Fruit fly (Drosophila melanogaster) whole organism, embryonic: Measurements from ENCODE around the gene BRWD3.

ENCODE experiments used
- Abd-B ChIP-seq: fragments of 200-800 bp; sonication (Bioruptor generic); optimal IDR thresholded peaks from 2 replicates; lab custom pipeline; 2018; ENCODE audit warnings: missing biosample characterization, mild to moderate bottlenecking, missing genetic modification characterization, moderate library complexity
- CG10431 ChIP-seq: fragments of 200-800 bp; sonication (Bioruptor generic); optimal IDR thresholded peaks from 3 replicates; lab custom pipeline; 2018; ENCODE audit warnings: missing biosample characterization, mild to moderate bottlenecking, missing genetic modification characterization
- CG10979 ChIP-seq: fragments of 200-800 bp; sonication (Bioruptor generic); optimal IDR thresholded peaks from 2 replicates; lab custom pipeline; 2018; ENCODE audit warnings: missing biosample characterization, mild to moderate bottlenecking, missing genetic modification characterization, moderate library complexity
- CG11456 ChIP-seq: fragments of 200-800 bp; sonication (Bioruptor generic); IDR thresholded peaks from 3 replicates; pipeline ENCODE4 v1.3.6; 2022; ENCODE audit warnings: missing biosample characterization, missing genetic modification characterization
- CG12155 ChIP-seq: fragments of 200-800 bp; sonication (Bioruptor generic); optimal IDR thresholded peaks from 3 replicates; lab custom pipeline; 2016; ENCODE audit warnings: missing biosample characterization, missing genetic modification characterization
- CG13296 ChIP-seq: fragments of 200-800 bp; sonication (Bioruptor generic); optimal IDR thresholded peaks from 3 replicates; lab custom pipeline; 2018; ENCODE audit warnings: missing biosample characterization, mild to moderate bottlenecking, missing genetic modification characterization
- CG14965 ChIP-seq: fragments of 200-800 bp; sonication (Bioruptor generic); optimal IDR thresholded peaks from 2 replicates; lab custom pipeline; 2016; ENCODE audit warnings: missing biosample characterization, missing genetic modification characterization, borderline replicate concordance
- CG15269 ChIP-seq: fragments of 200-800 bp; sonication (Bioruptor generic); optimal IDR thresholded peaks from 2 replicates; lab custom pipeline; 2018; ENCODE audit warnings: missing biosample characterization, mild to moderate bottlenecking, missing genetic modification characterization, moderate library complexity
- CG15696 ChIP-seq: fragments of 200-800 bp; sonication (Bioruptor generic); optimal IDR thresholded peaks from 2 replicates; lab custom pipeline; 2019; ENCODE audit warnings: missing biosample characterization, mild to moderate bottlenecking, missing genetic modification characterization, moderate library complexity
- CG17612 ChIP-seq: fragments of 200-800 bp; sonication (Bioruptor generic); IDR thresholded peaks from 2 replicates; pipeline ENCODE4 v1.3.6; 2022; ENCODE audit warnings: missing biosample characterization, missing genetic modification characterization
- CG2202 ChIP-seq: fragments of 200-800 bp; sonication (Bioruptor generic); optimal IDR thresholded peaks from 2 replicates; lab custom pipeline; 2018; ENCODE audit warnings: missing biosample characterization, mild to moderate bottlenecking, missing genetic modification characterization
- CG3065 ChIP-seq: fragments of 200-800 bp; sonication (Bioruptor generic); optimal IDR thresholded peaks from 2 replicates; lab custom pipeline; 2016; ENCODE audit warnings: missing biosample characterization, missing genetic modification characterization
- CG31388 ChIP-seq: fragments of 200-800 bp; sonication (Bioruptor generic); optimal IDR thresholded peaks from 2 replicates; lab custom pipeline; 2016; ENCODE audit warnings: missing biosample characterization, missing genetic modification characterization
- CG6175 ChIP-seq: fragments of 200-800 bp; sonication (Bioruptor generic); IDR thresholded peaks from 3 replicates; pipeline ENCODE4 v1.3.6; 2022; ENCODE audit warnings: missing biosample characterization, missing genetic modification characterization
- CG7357 ChIP-seq: fragments of 200-800 bp; sonication (Bioruptor generic); IDR thresholded peaks from 3 replicates; pipeline ENCODE4 v1.3.6; 2022; ENCODE audit warnings: missing biosample characterization, missing genetic modification characterization
- CG9932 ChIP-seq: fragments of 200-800 bp; sonication (Bioruptor generic); IDR thresholded peaks from 2 replicates; pipeline ENCODE4 v1.3.6; 2022; ENCODE audit warnings: missing biosample characterization, missing genetic modification characterization
- CoRest ChIP-seq: fragments of 200-800 bp; sonication (Bioruptor generic); optimal IDR thresholded peaks from 3 replicates; lab custom pipeline; 2018; ENCODE audit warnings: missing biosample characterization, mild to moderate bottlenecking, missing genetic modification characterization, moderate library complexity
- CrebB ChIP-seq: fragments of 200-800 bp; sonication (Bioruptor generic); optimal IDR thresholded peaks from 3 replicates; lab custom pipeline; 2018; ENCODE audit warnings: missing biosample characterization, mild to moderate bottlenecking, missing genetic modification characterization
- Doc3 ChIP-seq: fragments of 200-800 bp; sonication (Bioruptor generic); IDR thresholded peaks from 3 replicates; pipeline ENCODE4 v1.3.6; 2022; ENCODE audit warnings: missing biosample characterization, missing genetic modification characterization; ENCODE audit not compliant: partially characterized antibody
- Eip74EF ChIP-seq, 2 experiments: fragments of 200-800 bp in 1 of 2; fragments of >200 bp in 1 of 2; sonication (Bioruptor generic) in 1 of 2; optimal IDR thresholded peaks; 2 replicates each; lab custom pipeline; 2017 to 2019; ENCODE audit warnings: missing biosample characterization in 2 of 2, missing genetic modification characterization in 2 of 2, mild to moderate bottlenecking in 1 of 2, moderate library complexity in 1 of 2
- Fer2 ChIP-seq: fragments of 200-800 bp; sonication (Bioruptor generic); optimal IDR thresholded peaks from 2 replicates; lab custom pipeline; 2018; ENCODE audit warnings: missing biosample characterization, mild to moderate bottlenecking, missing genetic modification characterization, moderate library complexity
- HHEX ChIP-seq: fragments of 200-800 bp; sonication (Bioruptor generic); optimal IDR thresholded peaks from 3 replicates; lab custom pipeline; 2017; ENCODE audit warnings: missing biosample characterization, mild to moderate bottlenecking, missing genetic modification characterization, missing genetic modification reagents
- HmgZ ChIP-seq: fragments of 200-800 bp; sonication (Bioruptor generic); optimal IDR thresholded peaks from 2 replicates; lab custom pipeline; 2018; ENCODE audit warnings: missing biosample characterization, mild to moderate bottlenecking, missing genetic modification characterization
- Hmx ChIP-seq: fragments of 200-800 bp; sonication (Bioruptor generic); optimal IDR thresholded peaks from 2 replicates; lab custom pipeline; 2016; ENCODE audit warnings: missing biosample characterization, missing genetic modification characterization
- Hsf ChIP-seq: fragments of 200-800 bp; sonication (Bioruptor generic); optimal IDR thresholded peaks from 3 replicates; lab custom pipeline; 2016; ENCODE audit warnings: missing biosample characterization, missing genetic modification characterization
- aop ChIP-seq: fragments of 200-800 bp; sonication (Bioruptor generic); IDR thresholded peaks from 2 replicates; pipeline ENCODE4 v1.3.6; 2022; ENCODE audit warnings: missing biosample characterization, missing genetic modification characterization
- az2 ChIP-seq: fragments of 200-800 bp; sonication (Bioruptor generic); optimal IDR thresholded peaks from 3 replicates; lab custom pipeline; 2016; ENCODE audit warnings: missing biosample characterization, missing genetic modification characterization
- chm ChIP-seq: fragments of 200-800 bp; sonication (Bioruptor generic); IDR thresholded peaks from 2 replicates; pipeline ENCODE4 v1.3.6; 2022; ENCODE audit warnings: missing biosample characterization, missing genetic modification characterization
- danr ChIP-seq: fragments of 200-800 bp; sonication (Bioruptor generic); IDR thresholded peaks from 2 replicates; pipeline ENCODE4 v1.3.6; 2022; ENCODE audit warnings: missing biosample characterization, missing genetic modification characterization
- dpn ChIP-seq, 2 experiments: fragments of 200-800 bp; sonication (Bioruptor generic); optimal IDR thresholded peaks; 3 replicates each; lab custom pipeline; 2016; ENCODE audit warnings: missing biosample characterization in 2 of 2, missing genetic modification characterization in 2 of 2
- gsb ChIP-seq: fragments of 200-800 bp; sonication (Bioruptor generic); IDR thresholded peaks from 2 replicates; pipeline ENCODE4 v1.3.6; 2022; ENCODE audit warnings: missing biosample characterization, missing genetic modification characterization
- hth ChIP-seq: fragments of >200 bp; optimal IDR thresholded peaks from 2 replicates; lab custom pipeline; 2017; ENCODE audit warnings: inconsistent platforms
- inv ChIP-seq: fragments of 200-800 bp; sonication (Bioruptor generic); IDR thresholded peaks from 2 replicates; pipeline ENCODE4 v1.3.6; 2022; ENCODE audit warnings: missing biosample characterization, missing genetic modification characterization; ENCODE audit not compliant: partially characterized antibody
- ken ChIP-seq: fragments of 200-800 bp; sonication (Bioruptor generic); IDR thresholded peaks from 3 replicates; pipeline ENCODE4 v1.3.6; 2022; ENCODE audit warnings: missing biosample characterization, missing genetic modification characterization
- klu ChIP-seq: fragments of 200-800 bp; sonication (Bioruptor generic); IDR thresholded peaks from 2 replicates; pipeline ENCODE4 v1.3.6; 2022; ENCODE audit warnings: missing biosample characterization, missing genetic modification characterization
- lilli ChIP-seq: fragments of 200-800 bp; sonication (Bioruptor generic); optimal IDR thresholded peaks from 3 replicates; lab custom pipeline; 2016; ENCODE audit warnings: missing biosample characterization, missing genetic modification characterization
- lov ChIP-seq, 2 experiments: fragments of 200-800 bp in 1 of 2; fragments of >200 bp in 1 of 2; sonication (Bioruptor generic) in 1 of 2; IDR thresholded peaks in 1 of 2; optimal IDR thresholded peaks in 1 of 2; 2 replicates in 1 of 2; 3 replicates in 1 of 2; pipeline versions ENCODE4 v1.3.6 to Lab custom; 2017 to 2022; ENCODE audit warnings: missing biosample characterization in 1 of 2, missing genetic modification characterization in 1 of 2
- nerfin-1 ChIP-seq: fragments of 200-800 bp; sonication (Bioruptor generic); optimal IDR thresholded peaks from 3 replicates; lab custom pipeline; 2019; ENCODE audit warnings: missing biosample characterization, mild to moderate bottlenecking, missing genetic modification characterization, moderate library complexity
- nerfin-2 ChIP-seq: fragments of 200-800 bp; sonication (Bioruptor generic); IDR thresholded peaks from 2 replicates; pipeline ENCODE4 v1.3.6; 2022; ENCODE audit warnings: missing biosample characterization, missing genetic modification characterization; ENCODE audit not compliant: partially characterized antibody
- oc ChIP-seq: fragments of 200-800 bp; sonication (Bioruptor generic); optimal IDR thresholded peaks from 2 replicates; lab custom pipeline; 2018; ENCODE audit warnings: missing biosample characterization, mild to moderate bottlenecking, missing genetic modification characterization, moderate library complexity
- pita ChIP-seq: fragments of 200-800 bp; sonication (Bioruptor generic); optimal IDR thresholded peaks from 2 replicates; lab custom pipeline; 2017; ENCODE audit warnings: missing biosample characterization, mild to moderate bottlenecking, missing genetic modification characterization
- sc ChIP-seq, 3 experiments: fragments of >200 bp in 2 of 3; fragments of 200-800 bp in 1 of 3; sonication (Bioruptor generic) in 1 of 3; optimal IDR thresholded peaks; 2 replicates in 2 of 3; 3 replicates in 1 of 3; lab custom pipeline; 2017; ENCODE audit warnings: mild to moderate bottlenecking in 1 of 3, missing biosample characterization in 1 of 3, missing genetic modification characterization in 1 of 3, missing genetic modification reagents in 1 of 3
- stwl ChIP-seq: fragments of 200-800 bp; sonication (Bioruptor generic); optimal IDR thresholded peaks from 3 replicates; lab custom pipeline; 2018; ENCODE audit warnings: missing biosample characterization, mild to moderate bottlenecking, missing genetic modification characterization, moderate library complexity
- sug ChIP-seq: fragments of 200-800 bp; optimal IDR thresholded peaks from 2 replicates; lab custom pipeline; 2019; ENCODE audit warnings: missing biosample characterization, mild to moderate bottlenecking, missing genetic modification characterization, moderate library complexity
- tio ChIP-seq: fragments of 200-800 bp; sonication (Bioruptor generic); optimal IDR thresholded peaks from 2 replicates; lab custom pipeline; 2017; ENCODE audit warnings: missing biosample characterization, missing genetic modification characterization, inconsistent platforms
- tna ChIP-seq: fragments of 200-800 bp; sonication (Bioruptor generic); IDR thresholded peaks from 2 replicates; pipeline ENCODE4 v1.3.6; 2022; ENCODE audit warnings: missing biosample characterization, missing genetic modification characterization; ENCODE audit not compliant: partially characterized antibody
- zfh2 ChIP-seq: fragments of 200-800 bp; sonication (Bioruptor generic); optimal IDR thresholded peaks from 2 replicates; lab custom pipeline; 2016; ENCODE audit warnings: missing biosample characterization, missing genetic modification characterization

The BRWD3 gene

DNA sequence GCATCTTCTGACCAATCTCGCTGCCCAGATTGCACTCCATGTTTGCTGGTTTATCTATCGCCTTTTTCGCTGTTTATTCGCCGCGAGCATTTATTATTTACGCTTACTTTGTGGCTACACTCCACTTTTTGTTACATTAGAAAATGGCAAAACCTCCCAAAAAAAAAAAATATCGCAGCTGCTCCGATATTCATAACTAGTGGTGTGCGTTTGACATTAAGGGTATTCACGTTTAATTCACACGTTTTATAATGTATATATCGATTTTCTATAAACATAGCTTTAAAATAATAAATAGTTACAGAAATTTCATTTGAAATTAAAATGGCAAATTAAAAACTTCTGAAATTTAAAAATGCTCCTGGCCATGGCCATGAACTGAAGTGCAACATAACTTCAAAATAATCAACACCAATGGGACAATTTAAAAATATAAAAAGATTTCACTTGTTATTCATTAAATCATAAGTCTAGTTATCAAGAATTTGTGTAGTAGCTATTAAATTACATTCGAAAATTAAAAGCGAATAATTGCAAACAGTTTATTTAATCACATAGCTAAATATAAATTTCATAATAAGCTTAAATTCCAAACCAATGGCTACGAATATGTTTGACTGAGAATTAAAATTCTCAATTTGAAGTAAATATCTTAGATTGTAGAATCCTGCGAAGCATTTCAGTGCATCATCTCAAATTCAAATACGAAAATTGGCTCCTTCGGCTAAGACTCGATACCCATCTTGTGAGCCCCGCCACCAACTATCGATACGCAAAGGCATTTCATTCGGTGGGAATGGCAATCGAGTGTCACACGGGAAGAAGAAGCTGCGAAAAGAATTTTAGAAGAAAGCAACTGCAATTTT, at the start of gene BRWD3, which contains the start of gene Nab2 (continued):
- peak; percentile 13 for TF ChIP-seq CG10979 (tag; lab: Kevin White, UChicago)
- no peak for TF ChIP-seq sug (tag; lab: Kevin White, UChicago)
- TF ChIP-seq zfh2 (GFP tag; lab: Kevin White, UChicago): peak; percentile 25
- TF ChIP-seq CG10431 (GFP tag; lab: Kevin White, UChicago): no peak
- TF ChIP-seq CG7357 (GFP tag; lab: Robert Waterston, UW): peak; percentile 41; the same call in 1 of the 3 replicates
- TF ChIP-seq nerfin-1 (tag; lab: Kevin White, UChicago): no peak
- TF ChIP-seq chm (GFP tag; lab: Robert Waterston, UW): no peak
- no peak for TF ChIP-seq pita (GFP tag; lab: Kevin White, UChicago)
- TF ChIP-seq klu (GFP tag; lab: Robert Waterston, UW): no peak
- TF ChIP-seq gsb (GFP tag; lab: Robert Waterston, UW): no peak
- TF ChIP-seq CG13296 (GFP tag; lab: Kevin White, UChicago): no peak
- no peak for TF ChIP-seq tna (GFP tag; lab: Robert Waterston, UW)
- TF ChIP-seq hth (lab: Kevin White, UChicago): no peak
- peak; percentile 3 for TF ChIP-seq Abd-B (GFP tag; lab: Kevin White, UChicago)
- TF ChIP-seq Fer2 (tag; lab: Kevin White, UChicago): no peak
- no peak for TF ChIP-seq HHEX (GFP tag; lab: Kevin White, UChicago)
- TF ChIP-seq stwl (tag; lab: Kevin White, UChicago): peak; percentile 23
- TF ChIP-seq lilli (GFP tag; lab: Kevin White, UChicago): no peak
- no peak for TF ChIP-seq Hmx (GFP tag; lab: Kevin White, UChicago)
- TF ChIP-seq oc (tag; lab: Kevin White, UChicago): no peak
- peak; percentile 60; the same call in 1 of the 3 replicates for TF ChIP-seq ken (GFP tag; lab: Robert Waterston, UW)
- peak; percentile 51; the same call in 2 of the 3 replicates for TF ChIP-seq CG11456 (GFP tag; lab: Robert Waterston, UW)
- TF ChIP-seq lov (optimal IDR thresholded peaks at IDR 0.05; lab: Kevin White, UChicago): no peak
- TF ChIP-seq lov (GFP tag; IDR thresholded peaks at IDR 0.05; lab: Robert Waterston, UW): 0 out of 3 replicates have a peak, but pooled peaks have one; percentile 17
- TF ChIP-seq Eip74EF (GFP tag; optimal IDR thresholded peaks at IDR 0.05; lab: Kevin White, UChicago): no peak
- TF ChIP-seq CG6175: no peak
- TF ChIP-seq Doc3: peak; percentile 33
- no peak for TF ChIP-seq tio (GFP tag; lab: Kevin White, UChicago)
- TF ChIP-seq az2 (GFP tag; lab: Kevin White, UChicago): peak; percentile 43
- TF ChIP-seq sc (optimal IDR thresholded peaks at IDR 0.05; lab: Kevin White, UChicago): no peak
- TF ChIP-seq sc (GFP tag; optimal IDR thresholded peaks at IDR 0.05; lab: Kevin White, UChicago): no peak
- peak; percentile 47 for TF ChIP-seq CoRest (tag; lab: Kevin White, UChicago)
- TF ChIP-seq Hsf (GFP tag; lab: Kevin White, UChicago): peak; percentile 61
- no peak for TF ChIP-seq CG2202 (tag; lab: Kevin White, UChicago)
- TF ChIP-seq CG15696 (tag; lab: Kevin White, UChicago): peak; percentile 28
- peak; percentile 4 for TF ChIP-seq HmgZ (tag; lab: Kevin White, UChicago)
- TF ChIP-seq CG17612 (GFP tag; lab: Robert Waterston, UW): no peak
- TF ChIP-seq dpn (GFP tag; optimal IDR thresholded peaks at IDR 0.05; lab: Kevin White, UChicago): peak in 1 of 2 experiments; percentile 15
- TF ChIP-seq danr (GFP tag; lab: Robert Waterston, UW): no peak
- peak; percentile 76 for TF ChIP-seq CG9932
- no peak for TF ChIP-seq CG31388 (GFP tag; lab: Kevin White, UChicago)
- TF ChIP-seq aop (GFP tag; lab: Robert Waterston, UW): no peak
- peak; percentile 48 for TF ChIP-seq nerfin-2
- no peak for TF ChIP-seq CrebB
- TF ChIP-seq CG15269 (tag; lab: Kevin White, UChicago): no peak
- no peak for TF ChIP-seq CG14965 (GFP tag; lab: Kevin White, UChicago)
- peak; percentile 39 for TF ChIP-seq CG12155 (GFP tag; lab: Kevin White, UChicago)
- TF ChIP-seq inv (GFP tag; lab: Robert Waterston, UW): peak; percentile 56
- TF ChIP-seq CG3065 (GFP tag; lab: Kevin White, UChicago): no peak
